Worm (Caenorhabditis elegans) whole organism, L1 larva: ENCODE results near the gene F53F8.6.

Experiments
- dpl-1 ChIP-seq, 3 experiments: fragments of 150-350 bp in 2 of 3; sonication (generic microtip) in 1 of 3; optimal IDR thresholded peaks; 2 replicates each; lab custom pipeline; 2014 to 2017; ENCODE audit warnings: missing biosample characterization in 3 of 3, missing genetic modification characterization in 3 of 3, missing genetic modification reagents in 3 of 3
- egl-27 ChIP-seq, 2 experiments: fragments of 150-350 bp in 1 of 2; sonication (generic microtip); optimal IDR thresholded peaks; 3 replicates each; lab custom pipeline; 2017 to 2018; ENCODE audit warnings: missing biosample characterization in 2 of 2, missing genetic modification characterization in 2 of 2, missing genetic modification reagents in 2 of 2
- jun-1 ChIP-seq: fragments of 150-350 bp; optimal IDR thresholded peaks from 2 replicates; lab custom pipeline; 2014; ENCODE audit warnings: missing biosample characterization, missing genetic modification reagents, missing genetic modification characterization
- nhr-77 ChIP-seq: fragments of 150-350 bp; optimal IDR thresholded peaks from 2 replicates; lab custom pipeline; 2014; ENCODE audit warnings: missing biosample characterization, missing genetic modification characterization
- unc-130 ChIP-seq: fragments of 150-350 bp; optimal IDR thresholded peaks from 2 replicates; lab custom pipeline; 2017; ENCODE audit warnings: missing biosample characterization, missing genetic modification characterization, inconsistent platforms
- unc-98 ChIP-seq: fragments of 200-800 bp; sonication (Bioruptor generic); IDR thresholded peaks from 2 replicates; pipeline ENCODE4 v1.3.6; 2022; ENCODE audit warnings: missing genetic modification characterization, missing compliant biosample characterization
- ztf-11 ChIP-seq, 2 experiments: sonication (generic microtip); optimal IDR thresholded peaks; 2 replicates each; lab custom pipeline; 2016 to 2017; ENCODE audit warnings: missing genetic modification characterization in 2 of 2, missing biosample characterization in 1 of 2, missing compliant biosample characterization in 1 of 2
- ztf-4 ChIP-seq: fragments of 150-350 bp; optimal IDR thresholded peaks from 2 replicates; lab custom pipeline; 2014; ENCODE audit warnings: missing biosample characterization, missing genetic modification characterization

DNA sequence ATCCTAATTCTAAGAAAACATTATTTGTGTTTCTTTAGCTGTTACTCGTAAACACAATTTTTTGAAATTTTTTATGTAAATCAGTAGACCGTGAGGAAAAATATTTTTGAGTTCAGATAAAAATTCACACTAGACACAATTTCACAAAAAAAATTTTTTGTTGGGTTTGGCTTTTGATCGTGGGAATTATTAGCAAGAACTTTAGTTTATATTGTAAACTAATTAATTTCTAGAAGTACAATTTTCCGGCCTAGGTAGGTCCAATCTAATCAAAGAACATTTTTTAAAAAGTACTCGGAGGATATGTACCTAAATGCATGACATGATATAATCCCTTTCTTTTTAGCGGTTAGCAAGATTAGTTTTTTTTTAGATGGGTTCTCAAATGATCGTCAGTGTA, 23.8 kb upstream of the F53F8.6 start:
- no peak for TF ChIP-seq ztf-11 (tag; optimal IDR thresholded peaks at IDR 0.05; lab: Kevin White, UChicago)
- no peak for TF ChIP-seq jun-1 (tag; lab: Kevin White, UChicago)
- no peak for TF ChIP-seq dpl-1 (GFP tag; optimal IDR thresholded peaks at IDR 0.05; lab: Kevin White, UChicago)
- no peak for TF ChIP-seq nhr-77
- TF ChIP-seq egl-27 (tag; optimal IDR thresholded peaks at IDR 0.05; lab: Kevin White, UChicago), result no peak
- no peak for TF ChIP-seq unc-130 (tag; lab: Kevin White, UChicago)
- TF ChIP-seq ztf-4, result no peak
- no peak for TF ChIP-seq unc-98 (GFP tag; lab: Robert Waterston, UW)
